Fruit fly (Drosophila melanogaster) whole organism, adult: Measurements from ENCODE around the gene Dhdds.

Experiments
- CG11617 ChIP-seq: fragments of 200-800 bp; sonication (Bioruptor generic); optimal IDR thresholded peaks from 2 replicates; lab custom pipeline; 2017; ENCODE audit warnings: mild to moderate bottlenecking, missing biosample characterization, missing genetic modification reagents, missing genetic modification characterization
- CG12768 ChIP-seq: fragments of 200-800 bp; sonication (Bioruptor generic); optimal IDR thresholded peaks from 2 replicates; lab custom pipeline; 2017; ENCODE audit warnings: missing biosample characterization, missing genetic modification characterization, mild to moderate bottlenecking, moderate library complexity, missing genetic modification reagents
- CG14711 ChIP-seq: fragments of 200-800 bp; sonication (Bioruptor generic); optimal IDR thresholded peaks from 2 replicates; lab custom pipeline; 2018; ENCODE audit warnings: missing biosample characterization, mild to moderate bottlenecking, missing genetic modification characterization, moderate library complexity
- CG1620 ChIP-seq: fragments of 200-800 bp; sonication (Bioruptor generic); optimal IDR thresholded peaks from 2 replicates; lab custom pipeline; 2016; ENCODE audit warnings: missing biosample characterization, missing genetic modification characterization
- CG33017 ChIP-seq: fragments of 200-800 bp; sonication (Bioruptor generic); optimal IDR thresholded peaks from 2 replicates; lab custom pipeline; 2018; ENCODE audit warnings: missing biosample characterization, mild to moderate bottlenecking, missing genetic modification characterization, moderate library complexity
- CG5204 ChIP-seq: fragments of 200-800 bp; sonication (Bioruptor generic); optimal IDR thresholded peaks from 2 replicates; lab custom pipeline; 2016; ENCODE audit warnings: missing biosample characterization, missing genetic modification characterization
- CG7045 ChIP-seq: fragments of 200-800 bp; sonication (Bioruptor generic); optimal IDR thresholded peaks from 2 replicates; lab custom pipeline; 2017; ENCODE audit warnings: missing biosample characterization, mild to moderate bottlenecking, missing genetic modification characterization
- CG7101 ChIP-seq: fragments of 200-800 bp; sonication (Bioruptor generic); optimal IDR thresholded peaks from 2 replicates; lab custom pipeline; 2018; ENCODE audit warnings: missing biosample characterization, mild to moderate bottlenecking, missing genetic modification characterization, moderate library complexity
- Clk ChIP-seq: fragments of 200-800 bp; sonication (Bioruptor generic); optimal IDR thresholded peaks from 2 replicates; lab custom pipeline; 2017; ENCODE audit warnings: missing biosample characterization, missing genetic modification characterization
- Crg-1 ChIP-seq: fragments of 200-800 bp; sonication (Bioruptor generic); optimal IDR thresholded peaks from 2 replicates; lab custom pipeline; 2016; ENCODE audit warnings: missing biosample characterization, missing genetic modification characterization
- Hr96 ChIP-seq: fragments of 200-800 bp; sonication (Bioruptor generic); optimal IDR thresholded peaks from 2 replicates; lab custom pipeline; 2016; ENCODE audit warnings: missing biosample characterization, missing genetic modification characterization
- Mnt ChIP-seq: fragments of 200-800 bp; sonication (Bioruptor generic); optimal IDR thresholded peaks from 2 replicates; lab custom pipeline; 2016; ENCODE audit warnings: missing biosample characterization, mild to moderate bottlenecking, missing genetic modification characterization
- bab1 ChIP-seq: fragments of 200-800 bp; sonication (Bioruptor generic); optimal IDR thresholded peaks from 3 replicates; lab custom pipeline; 2019; ENCODE audit warnings: missing biosample characterization, mild to moderate bottlenecking, missing genetic modification characterization, moderate library complexity
- cic ChIP-seq: fragments of 200-800 bp; sonication (Bioruptor generic); optimal IDR thresholded peaks from 2 replicates; lab custom pipeline; 2017; ENCODE audit warnings: missing biosample characterization, mild to moderate bottlenecking, missing genetic modification characterization, moderate library complexity
- cnc ChIP-seq, 2 experiments: fragments of >200 bp; optimal IDR thresholded peaks; 2 replicates each; lab custom pipeline; 2017
- kay ChIP-seq: fragments of 200-800 bp; sonication (Bioruptor generic); peaks from one replicate; lab custom pipeline; 2016; ENCODE audit warnings: missing biosample characterization, missing genetic modification characterization, borderline replicate concordance
- ovo ChIP-seq: fragments of 200-800 bp; sonication (Bioruptor generic); optimal IDR thresholded peaks from 2 replicates; lab custom pipeline; 2016; ENCODE audit warnings: missing biosample characterization, missing genetic modification characterization
- pad ChIP-seq: fragments of 200-800 bp; sonication (Bioruptor generic); optimal IDR thresholded peaks from 3 replicates; lab custom pipeline; 2017; ENCODE audit warnings: missing biosample characterization, missing genetic modification characterization, mild to moderate bottlenecking, moderate library complexity, missing genetic modification reagents
- tj ChIP-seq: fragments of 200-800 bp; sonication (Bioruptor generic); optimal IDR thresholded peaks from 3 replicates; lab custom pipeline; 2017; ENCODE audit warnings: missing biosample characterization, mild to moderate bottlenecking, missing genetic modification characterization, moderate library complexity
- toe ChIP-seq: fragments of 200-800 bp; sonication (Bioruptor generic); optimal IDR thresholded peaks from 2 replicates; lab custom pipeline; 2016; ENCODE audit warnings: missing biosample characterization, missing genetic modification characterization

Dhdds gene

DNA sequence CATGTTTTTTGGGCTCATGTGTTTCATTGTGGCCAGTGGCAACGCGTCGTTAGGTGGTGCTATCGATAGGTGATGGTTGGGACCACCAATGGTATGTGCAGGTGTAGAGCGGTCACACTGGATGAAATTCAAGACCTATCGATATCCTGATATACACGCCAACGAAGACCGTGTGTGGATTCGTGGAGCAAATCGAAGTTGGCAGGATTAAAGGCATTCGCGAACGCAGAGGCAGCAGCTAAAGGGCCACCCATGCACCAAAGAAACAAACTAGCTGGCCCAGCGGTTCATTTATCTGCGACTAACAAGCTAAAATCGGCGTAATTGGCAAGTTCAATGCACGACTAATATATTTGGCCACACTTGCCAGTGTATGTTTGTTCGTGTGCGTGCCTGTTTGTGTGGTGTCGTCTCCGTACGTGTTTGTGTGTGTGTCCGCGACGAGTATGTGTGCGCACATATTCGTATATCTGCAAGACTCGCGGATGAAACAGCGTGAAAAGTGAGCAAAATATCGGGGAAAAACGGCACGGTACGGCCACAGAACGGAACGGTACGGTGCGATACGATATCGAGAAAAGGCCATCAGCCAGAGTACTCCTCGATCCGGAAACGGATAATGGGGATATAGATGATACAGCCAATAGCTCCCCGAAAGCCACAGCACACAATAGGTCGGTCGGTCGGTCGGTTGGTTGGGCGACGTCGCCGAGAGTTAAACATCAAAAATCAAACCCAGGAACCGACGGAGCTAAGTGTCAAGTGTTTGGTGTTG lies 2.8 kb upstream of the Dhdds start, which contains the start of gene Ubr3:
Gene Ubr3 (plus strand): TSS at position 99 of the 775 bp plus-strand sequence.
- TF ChIP-seq cnc (optimal IDR thresholded peaks at IDR 0.05; lab: Kevin White, UChicago) = no peak
- TF ChIP-seq Crg-1 (GFP tag; lab: Kevin White, UChicago) = peak; percentile 25
- TF ChIP-seq CG7101 (tag; lab: Kevin White, UChicago) = peak; percentile 7
- peak; percentile 27 for TF ChIP-seq tj (GFP tag; lab: Kevin White, UChicago)
- TF ChIP-seq bab1 (GFP tag; lab: Kevin White, UChicago) = peak; percentile 8
- peak; percentile 47 for TF ChIP-seq cic
- TF ChIP-seq pad (GFP tag; lab: Kevin White, UChicago) = peak; percentile 49
- TF ChIP-seq CG14711 (tag; lab: Kevin White, UChicago) = no peak
- TF ChIP-seq Mnt = peak; percentile 76
- peak; percentile 48 for TF ChIP-seq CG1620 (GFP tag; lab: Kevin White, UChicago)
- TF ChIP-seq ovo = no peak
- peak; percentile 66 for TF ChIP-seq CG11617 (GFP tag; lab: Kevin White, UChicago)

- peak; percentile 94 for TF ChIP-seq bab1 (GFP tag; lab: Kevin White, UChicago)
- no peak for TF ChIP-seq cnc (optimal IDR thresholded peaks at IDR 0.05; lab: Kevin White, UChicago)
- TF ChIP-seq CG7045 (GFP tag; lab: Kevin White, UChicago) = peak; percentile 44
- TF ChIP-seq Mnt = peak; percentile 94
- TF ChIP-seq CG12768 (GFP tag; lab: Kevin White, UChicago) = peak; percentile 57
- peak; percentile 89 for TF ChIP-seq ovo
- TF ChIP-seq CG11617 (GFP tag; lab: Kevin White, UChicago) = peak; percentile 94
- TF ChIP-seq CG14711 (tag; lab: Kevin White, UChicago) = peak; percentile 75
- TF ChIP-seq kay (GFP tag; lab: Kevin White, UChicago) = no peak
- TF ChIP-seq CG5204 (GFP tag; lab: Kevin White, UChicago) = no peak
- peak; percentile 89 for TF ChIP-seq CG1620 (GFP tag; lab: Kevin White, UChicago)
- peak; percentile 37 for TF ChIP-seq CG33017 (tag; lab: Kevin White, UChicago)
- TF ChIP-seq Hr96 (GFP tag; lab: Kevin White, UChicago) = peak; percentile 88
- TF ChIP-seq Crg-1 (GFP tag; lab: Kevin White, UChicago) = peak; percentile 83
- TF ChIP-seq toe (GFP tag; lab: Kevin White, UChicago) = peak; percentile 24
- peak; percentile 78 for TF ChIP-seq tj (GFP tag; lab: Kevin White, UChicago)
- TF ChIP-seq pad (GFP tag; lab: Kevin White, UChicago) = peak; percentile 73
- peak; percentile 88 for TF ChIP-seq CG7101 (tag; lab: Kevin White, UChicago)
- TF ChIP-seq Clk (GFP tag; lab: Kevin White, UChicago) = no peak
- TF ChIP-seq cic = peak; percentile 7
Observed at dm6 chrX:7934679-7935078, 1.5 kb upstream of the Dhdds start, which contains the start of gene RpS14b. TSS of gene RpS14b (plus strand) at chrX:7934898.

DNA sequence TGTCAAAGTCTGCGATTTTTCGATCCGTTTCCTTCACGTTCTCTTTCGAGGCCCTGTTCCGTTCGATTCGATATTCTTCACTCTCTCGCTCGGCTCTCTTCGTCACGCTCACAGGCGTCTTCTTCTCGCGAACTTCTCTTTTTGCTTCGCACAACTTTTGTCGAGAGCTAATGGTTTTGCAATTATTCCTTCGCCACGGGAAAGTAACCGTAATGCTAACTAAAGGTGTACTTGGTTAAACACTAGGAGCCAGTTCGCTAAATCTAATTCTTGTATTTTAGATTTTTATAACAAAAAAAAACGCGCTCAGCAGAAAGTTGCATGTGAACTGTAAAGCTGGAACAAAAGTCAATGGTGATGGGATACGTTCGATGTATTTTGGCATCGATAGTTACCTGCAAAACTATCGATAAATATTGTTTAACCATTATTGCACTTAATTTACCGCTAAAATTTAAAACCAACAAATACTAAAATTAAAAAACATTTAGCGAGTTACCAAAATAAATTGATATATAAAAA lies 2.1 kb downstream of the Dhdds start, which contains the start of gene mahe:
Gene mahe (minus strand): TSS at position 355 of the 522 bp plus-strand sequence.
- TF ChIP-seq CG5204 (GFP tag; lab: Kevin White, UChicago) (no peak), CG11617 (GFP tag; lab: Kevin White, UChicago) (no peak), tj (GFP tag; lab: Kevin White, UChicago) (peak; percentile 75), Mnt (peak; percentile 72), cnc (optimal IDR thresholded peaks at IDR 0.05; lab: Kevin White, UChicago) (no peak), CG33017 (tag; lab: Kevin White, UChicago) (no peak), CG7045 (GFP tag; lab: Kevin White, UChicago) (no peak), Clk (GFP tag; lab: Kevin White, UChicago) (no peak), ovo (no peak), CG7101 (tag; lab: Kevin White, UChicago) (peak; percentile 26), toe (GFP tag; lab: Kevin White, UChicago) (no peak), cic (no peak), CG14711 (tag; lab: Kevin White, UChicago) (peak; percentile 35), kay (GFP tag; lab: Kevin White, UChicago) (no peak), CG1620 (GFP tag; lab: Kevin White, UChicago) (no peak), CG12768 (GFP tag; lab: Kevin White, UChicago) (no peak), pad (GFP tag; lab: Kevin White, UChicago) (no peak), Crg-1 (GFP tag; lab: Kevin White, UChicago) (no peak), bab1 (GFP tag; lab: Kevin White, UChicago) (peak; percentile 55), Hr96 (GFP tag; lab: Kevin White, UChicago) (no peak)

- TF ChIP-seq CG12768 (GFP tag; lab: Kevin White, UChicago) (peak; percentile 6), Clk (GFP tag; lab: Kevin White, UChicago) (no peak), toe (GFP tag; lab: Kevin White, UChicago) (no peak), tj (GFP tag; lab: Kevin White, UChicago) (peak; percentile 8), pad (GFP tag; lab: Kevin White, UChicago) (peak; percentile 25), CG11617 (GFP tag; lab: Kevin White, UChicago) (no peak), CG7101 (tag; lab: Kevin White, UChicago) (peak; percentile 19), bab1 (GFP tag; lab: Kevin White, UChicago) (no peak)
Observed at dm6 chrX:7930236-7931027, 2.7 kb downstream of the Dhdds start.
